Fruit fly (Drosophila melanogaster) whole organism, wandering third instar larva: Measurements from ENCODE around the gene KaiR1D.
A peak's percentile ranks its signal among the peaks of the same experiment; 100 is the strongest.

ENCODE experiments used
- Abd-B ChIP-seq: fragments of >200 bp; optimal IDR thresholded peaks from 2 replicates; lab custom pipeline; 2017; ENCODE audit warnings: missing biosample characterization, missing genetic modification characterization
- CG32264 ChIP-seq: fragments of 200-800 bp; sonication (Bioruptor generic); optimal IDR thresholded peaks from 2 replicates; lab custom pipeline; 2016; ENCODE audit warnings: missing biosample characterization, missing genetic modification characterization
- CG9705 ChIP-seq: fragments of 200-800 bp; sonication (Bioruptor generic); optimal IDR thresholded peaks from 2 replicates; lab custom pipeline; 2018; ENCODE audit warnings: missing biosample characterization, mild to moderate bottlenecking, missing genetic modification characterization
- CrebA ChIP-seq: fragments of 200-800 bp; sonication (Bioruptor generic); optimal IDR thresholded peaks from 2 replicates; lab custom pipeline; 2016; ENCODE audit warnings: missing biosample characterization, mild to moderate bottlenecking, missing genetic modification characterization, borderline replicate concordance
- Dfd ChIP-seq: fragments of >200 bp; optimal IDR thresholded peaks from 2 replicates; lab custom pipeline; 2017; ENCODE audit warnings: missing biosample characterization, missing genetic modification characterization
- Dif ChIP-seq: fragments of 200-275, 200-300 bp; sonication (Bioruptor generic); optimal IDR thresholded peaks from 2 replicates; lab custom pipeline; 2018; ENCODE audit warnings: missing biosample characterization, missing genetic modification characterization; ENCODE audit not compliant: partially characterized antibody
- GATAd ChIP-seq: sonication (Bioruptor generic); optimal IDR thresholded peaks from 2 replicates; lab custom pipeline; 2016; ENCODE audit warnings: missing biosample characterization, missing genetic modification characterization
- HLH106 ChIP-seq: fragments of 200-800 bp; optimal IDR thresholded peaks from 3 replicates; lab custom pipeline; 2019; ENCODE audit warnings: missing biosample characterization, mild to moderate bottlenecking, missing genetic modification characterization, moderate library complexity
- Hnf4 ChIP-seq: fragments of 200-800 bp; sonication (Bioruptor generic); optimal IDR thresholded peaks from 2 replicates; lab custom pipeline; 2016; ENCODE audit warnings: missing biosample characterization, mild to moderate bottlenecking, missing genetic modification characterization
- Hr78 ChIP-seq: fragments of >200 bp; optimal IDR thresholded peaks from 2 replicates; lab custom pipeline; 2017; ENCODE audit warnings: missing biosample characterization, missing genetic modification characterization
- Hr83 ChIP-seq: fragments of 200-300 bp; sonication (Bioruptor generic); optimal IDR thresholded peaks from 2 replicates; lab custom pipeline; 2016; ENCODE audit warnings: missing biosample characterization, mild to moderate bottlenecking, missing genetic modification characterization, moderate library complexity; ENCODE audit not compliant: poor library complexity, severe bottlenecking
- Jra ChIP-seq: sonication (Bioruptor generic); optimal IDR thresholded peaks from 2 replicates; lab custom pipeline; 2016; ENCODE audit warnings: missing biosample characterization, missing genetic modification characterization
- Mio ChIP-seq: sonication (Bioruptor generic); optimal IDR thresholded peaks from 2 replicates; lab custom pipeline; 2016; ENCODE audit warnings: missing biosample characterization, missing genetic modification characterization
- Myc ChIP-seq: fragments of >200 bp; optimal IDR thresholded peaks from 2 replicates; lab custom pipeline; 2017
- N ChIP-seq: fragments of >200 bp; optimal IDR thresholded peaks from 2 replicates; lab custom pipeline; 2018; ENCODE audit warnings: missing biosample characterization, missing external identifiers, missing genetic modification characterization
- OdsH ChIP-seq: fragments of 200-800 bp; sonication (Bioruptor generic); optimal IDR thresholded peaks from 2 replicates; lab custom pipeline; 2016; ENCODE audit warnings: missing biosample characterization, mild to moderate bottlenecking, missing genetic modification characterization
- Rel ChIP-seq, 2 experiments: fragments of 200-800 bp; sonication (Bioruptor generic) in 1 of 2; optimal IDR thresholded peaks; 2 replicates in 1 of 2; 3 replicates in 1 of 2; lab custom pipeline; 2016 to 2019; ENCODE audit warnings: mild to moderate bottlenecking in 2 of 2, missing biosample characterization in 2 of 2, missing genetic modification characterization in 2 of 2, moderate library complexity in 1 of 2
- Sp1 ChIP-seq: fragments of 200-800 bp; sonication (Bioruptor generic); optimal IDR thresholded peaks from 3 replicates; lab custom pipeline; 2019; ENCODE audit warnings: missing biosample characterization, mild to moderate bottlenecking, missing genetic modification characterization, moderate library complexity
- Vsx2 ChIP-seq: fragments of 200-300, 225-300 bp; sonication (Bioruptor generic); optimal IDR thresholded peaks from 2 replicates; lab custom pipeline; 2018; ENCODE audit warnings: missing biosample characterization, missing genetic modification characterization; ENCODE audit not compliant: partially characterized antibody
- br ChIP-seq: fragments of 200-800 bp; sonication (Bioruptor generic); optimal IDR thresholded peaks from 2 replicates; lab custom pipeline; 2016; ENCODE audit warnings: missing biosample characterization, missing genetic modification characterization
- brk ChIP-seq: fragments of 200-800 bp; sonication (Bioruptor generic); optimal IDR thresholded peaks from 2 replicates; lab custom pipeline; 2016; ENCODE audit warnings: missing biosample characterization, mild to moderate bottlenecking, missing genetic modification characterization
- dl ChIP-seq, 2 experiments: fragments of 175-275, 200-275 bp in 1 of 2; fragments of 200-275 bp in 1 of 2; sonication (Bioruptor generic); optimal IDR thresholded peaks; lab custom pipeline; 2018; ENCODE audit warnings: mild to moderate bottlenecking in 2 of 2, missing biosample characterization in 2 of 2, missing genetic modification characterization in 2 of 2, moderate library complexity in 2 of 2; ENCODE audit not compliant: partially characterized antibody in 2 of 2, insufficient read depth in 1 of 2
- dmrt93B ChIP-seq: fragments of 200-800 bp; sonication (Bioruptor generic); optimal IDR thresholded peaks from 2 replicates; lab custom pipeline; 2018; ENCODE audit warnings: missing biosample characterization, mild to moderate bottlenecking, missing genetic modification characterization
- dsf ChIP-seq: sonication (Bioruptor generic); optimal IDR thresholded peaks from 2 replicates; lab custom pipeline; 2016; ENCODE audit warnings: missing biosample characterization, missing genetic modification characterization, borderline replicate concordance
- ey ChIP-seq: fragments of 200-800 bp; sonication (Bioruptor generic); optimal IDR thresholded peaks from 2 replicates; lab custom pipeline; 2016; ENCODE audit warnings: missing biosample characterization, missing genetic modification characterization
- foxo ChIP-seq, 2 experiments: fragments of 200-800 bp; sonication (Bioruptor generic); optimal IDR thresholded peaks; 2 replicates in 1 of 2; 3 replicates in 1 of 2; lab custom pipeline; 2016 to 2017; ENCODE audit warnings: missing biosample characterization in 2 of 2, missing genetic modification characterization in 2 of 2
- fru ChIP-seq: fragments of 200-800 bp; sonication (Bioruptor generic); optimal IDR thresholded peaks from 3 replicates; lab custom pipeline; 2016; ENCODE audit warnings: missing biosample characterization, mild to moderate bottlenecking, missing genetic modification characterization
- h ChIP-seq: fragments of 200-800 bp; sonication (Bioruptor generic); optimal IDR thresholded peaks from 3 replicates; lab custom pipeline; 2016; ENCODE audit warnings: missing biosample characterization, mild to moderate bottlenecking, missing genetic modification characterization
- jim ChIP-seq: fragments of 175-275, 200-325 bp; sonication (Bioruptor generic); optimal IDR thresholded peaks from 2 replicates; lab custom pipeline; 2016; ENCODE audit warnings: missing biosample characterization, mild to moderate bottlenecking, missing genetic modification characterization
- lola ChIP-seq: fragments of >200 bp; optimal IDR thresholded peaks from 2 replicates; lab custom pipeline; 2017; ENCODE audit warnings: missing biosample characterization, missing genetic modification characterization
- pan ChIP-seq: fragments of >200 bp; optimal IDR thresholded peaks from 2 replicates; lab custom pipeline; 2017
- psq ChIP-seq: fragments of 200-800 bp; sonication (Bioruptor generic); optimal IDR thresholded peaks from 3 replicates; lab custom pipeline; 2017; ENCODE audit warnings: missing biosample characterization, mild to moderate bottlenecking, missing genetic modification characterization, moderate library complexity
- rgr ChIP-seq: fragments of 200-800 bp; sonication (Bioruptor generic); optimal IDR thresholded peaks from 3 replicates; lab custom pipeline; 2016; ENCODE audit warnings: missing biosample characterization, mild to moderate bottlenecking, missing genetic modification characterization
- sage ChIP-seq: fragments of 200-800 bp; sonication (Bioruptor generic); optimal IDR thresholded peaks from 2 replicates; lab custom pipeline; 2016; ENCODE audit warnings: missing biosample characterization, mild to moderate bottlenecking, missing genetic modification characterization
- sv ChIP-seq: fragments of 200-800 bp; sonication (Bioruptor generic); optimal IDR thresholded peaks from 3 replicates; lab custom pipeline; 2016; ENCODE audit warnings: missing biosample characterization, missing genetic modification characterization
- usp ChIP-seq: fragments of >200 bp; optimal IDR thresholded peaks from 2 replicates; lab custom pipeline; 2017; ENCODE audit warnings: missing biosample characterization, missing genetic modification characterization
- woc ChIP-seq: sonication (Bioruptor generic); optimal IDR thresholded peaks from 2 replicates; lab custom pipeline; 2016; ENCODE audit warnings: missing biosample characterization, mild to moderate bottlenecking, missing genetic modification characterization

Gene KaiR1D

dm6 chr3R:20828520-20829415, 37.3 kb downstream of the KaiR1D start:
- TF ChIP-seq dl (GFP tag; optimal IDR thresholded peaks at IDR 0.05; lab: Kevin White, UChicago; ENCODE audit: insufficient read depth in 1 of 2, partially characterized antibody in 2 of 2) (peak in 1 of 2 experiments; percentile 32), dsf (GFP tag; lab: Kevin White, UChicago) (no peak), Rel (GFP tag; optimal IDR thresholded peaks at IDR 0.05; lab: Kevin White, UChicago) (no peak), Rel (tag; optimal IDR thresholded peaks at IDR 0.05; lab: Kevin White, UChicago) (peak; percentile 100), Hr83 (GFP tag; lab: Kevin White, UChicago) (peak; percentile 11), br (GFP tag; lab: Kevin White, UChicago) (peak; percentile 51), fru (GFP tag; lab: Kevin White, UChicago) (no peak), h (peak; percentile 23), Dif (GFP tag; lab: Kevin White, UChicago) (peak; percentile 58)

dm6 chr3R:20826929-20827328, 39.1 kb downstream of the KaiR1D start:
- TF ChIP-seq sv (GFP tag; lab: Kevin White, UChicago): no peak
- no peak for TF ChIP-seq Rel (GFP tag; optimal IDR thresholded peaks at IDR 0.05; lab: Kevin White, UChicago)
- TF ChIP-seq Rel (tag; optimal IDR thresholded peaks at IDR 0.05; lab: Kevin White, UChicago): peak; percentile 53

dm6 chr3R:20823704-20824454, 42.2 kb downstream of the KaiR1D start, which contains the start of gene CG17272:
CG17272 (minus strand) TSS chr3R:20824239.
- TF ChIP-seq Rel (GFP tag; optimal IDR thresholded peaks at IDR 0.05; lab: Kevin White, UChicago) (no peak), Rel (tag; optimal IDR thresholded peaks at IDR 0.05; lab: Kevin White, UChicago) (peak; percentile 100), Dif (GFP tag; lab: Kevin White, UChicago) (no peak)
- TF ChIP-seq, all 38 proteins: peak for 1

dm6 chr3R:20821815-20822375, 44.1 kb downstream of the KaiR1D start, which contains the start of the genes CG17271 and RpS20:
CG17271 (minus strand) TSS chr3R:20821848.
RpS20 (plus strand) TSS chr3R:20822181.
- no peak for TF ChIP-seq Hr78 (GFP tag; lab: Kevin White, UChicago)
- TF ChIP-seq dl (GFP tag; optimal IDR thresholded peaks at IDR 0.05; lab: Kevin White, UChicago; ENCODE audit: insufficient read depth in 1 of 2, partially characterized antibody in 2 of 2): peak in 1 of 2 experiments; percentile 78
- TF ChIP-seq dmrt93B (GFP tag; lab: Kevin White, UChicago): peak; percentile 68
- peak; percentile 4 to 94 for TF ChIP-seq foxo (GFP tag; optimal IDR thresholded peaks at IDR 0.05; lab: Kevin White, UChicago)
- no peak for TF ChIP-seq Dfd
- peak; percentile 61 for TF ChIP-seq Myc
- peak; percentile 89 for TF ChIP-seq Dif (GFP tag; lab: Kevin White, UChicago)
- TF ChIP-seq h: peak; percentile 92
- no peak for TF ChIP-seq usp
- TF ChIP-seq Hnf4 (GFP tag; lab: Kevin White, UChicago): peak; percentile 92
- peak; percentile 89 for TF ChIP-seq rgr (GFP tag; lab: Kevin White, UChicago)
- TF ChIP-seq pan (lab: Kevin White, UChicago): no peak
- no peak for TF ChIP-seq brk (GFP tag; lab: Kevin White, UChicago)
- TF ChIP-seq Abd-B: no peak
- TF ChIP-seq lola: no peak
- peak; percentile 78 for TF ChIP-seq CG32264 (GFP tag; lab: Kevin White, UChicago)
- TF ChIP-seq GATAd (GFP tag; lab: Kevin White, UChicago): no peak
- TF ChIP-seq Vsx2: peak; percentile 98
- peak; percentile 78 for TF ChIP-seq CG9705 (GFP tag; lab: Kevin White, UChicago)
- TF ChIP-seq woc (GFP tag; lab: Kevin White, UChicago): peak; percentile 89
- TF ChIP-seq N (GFP tag; lab: Kevin White, UChicago): no peak
- TF ChIP-seq Rel (GFP tag; optimal IDR thresholded peaks at IDR 0.05; lab: Kevin White, UChicago): no peak
- peak; percentile 74 for TF ChIP-seq Rel (tag; optimal IDR thresholded peaks at IDR 0.05; lab: Kevin White, UChicago)
- TF ChIP-seq fru (GFP tag; lab: Kevin White, UChicago): peak; percentile 91
- TF ChIP-seq Hr83 (GFP tag; lab: Kevin White, UChicago): peak; percentile 87
- peak; percentile 37 for TF ChIP-seq Mio (GFP tag; lab: Kevin White, UChicago)
- no peak for TF ChIP-seq sage (GFP tag; lab: Kevin White, UChicago)
- peak; percentile 91 for TF ChIP-seq ey (GFP tag; lab: Kevin White, UChicago)
- peak; percentile 78 for TF ChIP-seq HLH106 (tag; lab: Kevin White, UChicago)
- peak; percentile 18 for TF ChIP-seq jim (GFP tag; lab: Kevin White, UChicago)
- peak; percentile 77 for TF ChIP-seq OdsH
- TF ChIP-seq Jra: peak; percentile 91
- peak; percentile 80 for TF ChIP-seq Sp1 (GFP tag; lab: Kevin White, UChicago)
- peak; percentile 87 for TF ChIP-seq br (GFP tag; lab: Kevin White, UChicago)
- TF ChIP-seq CrebA (GFP tag; lab: Kevin White, UChicago): no peak
- TF ChIP-seq psq (GFP tag; lab: Kevin White, UChicago): peak; percentile 67
